Worm (Caenorhabditis elegans) whole organism, L3 larva: ENCODE results near the gene ptr-18.
A peak's percentile ranks its signal among the peaks of the same experiment; 100 is the strongest.

ENCODE experiments used
- nhr-11 ChIP-seq: fragments of 150-350 bp; optimal IDR thresholded peaks from 2 replicates; lab custom pipeline; 2014; ENCODE audit warnings: missing biosample characterization, missing genetic modification characterization
- nhr-12 ChIP-seq: fragments of 150-350 bp; optimal IDR thresholded peaks from 2 replicates; lab custom pipeline; 2014; ENCODE audit warnings: missing biosample characterization, missing genetic modification characterization
- nhr-23 ChIP-seq: fragments of 150-350 bp; optimal IDR thresholded peaks from 2 replicates; lab custom pipeline; 2014; ENCODE audit warnings: missing biosample characterization, missing genetic modification reagents, missing genetic modification characterization
- nhr-237 ChIP-seq: fragments of 150-350 bp; optimal IDR thresholded peaks from 2 replicates; lab custom pipeline; 2014; ENCODE audit warnings: missing biosample characterization, missing genetic modification characterization
- nhr-25 ChIP-seq: sonication (generic microtip); optimal IDR thresholded peaks from 2 replicates; lab custom pipeline; 2017; ENCODE audit warnings: missing biosample characterization, missing genetic modification characterization
- pqm-1 ChIP-seq: fragments of 150-350 bp; optimal IDR thresholded peaks from 2 replicates; lab custom pipeline; 2017; ENCODE audit warnings: missing biosample characterization, missing genetic modification characterization, inconsistent platforms

DNA sequence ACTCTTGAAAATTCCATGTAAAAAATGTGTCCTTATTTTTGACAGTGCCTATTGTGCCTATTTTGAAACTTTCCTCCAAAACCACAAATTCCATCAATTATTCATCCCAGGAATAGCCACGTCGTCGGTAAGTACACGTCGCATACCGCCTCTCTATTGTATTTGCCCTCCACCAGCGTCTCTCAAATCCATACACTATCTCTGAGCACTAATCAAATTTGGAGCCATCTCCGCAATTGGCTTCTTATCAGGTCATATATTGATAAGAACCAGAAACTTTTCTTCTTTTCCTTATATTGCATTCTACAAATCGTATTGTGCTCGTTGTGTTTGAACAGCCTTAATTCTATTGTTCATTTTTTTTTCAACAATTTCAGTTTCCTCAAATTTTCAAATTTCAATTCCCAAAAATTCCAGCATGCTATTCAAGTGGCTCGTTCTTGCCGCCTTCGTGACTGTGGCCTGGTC is 33.9 kb upstream of the ptr-18 start, which contains the start of gene dct-18:
- TF ChIP-seq pqm-1 (tag; lab: Kevin White, UChicago) (peak; percentile 77), nhr-25 (no peak), nhr-23 (no peak), nhr-11 (tag; lab: Kevin White, UChicago) (no peak), nhr-237 (no peak), nhr-12 (tag; lab: Kevin White, UChicago) (no peak)
